Worm (Caenorhabditis elegans): ENCODE results near the gene F17C11.11.

DNA sequence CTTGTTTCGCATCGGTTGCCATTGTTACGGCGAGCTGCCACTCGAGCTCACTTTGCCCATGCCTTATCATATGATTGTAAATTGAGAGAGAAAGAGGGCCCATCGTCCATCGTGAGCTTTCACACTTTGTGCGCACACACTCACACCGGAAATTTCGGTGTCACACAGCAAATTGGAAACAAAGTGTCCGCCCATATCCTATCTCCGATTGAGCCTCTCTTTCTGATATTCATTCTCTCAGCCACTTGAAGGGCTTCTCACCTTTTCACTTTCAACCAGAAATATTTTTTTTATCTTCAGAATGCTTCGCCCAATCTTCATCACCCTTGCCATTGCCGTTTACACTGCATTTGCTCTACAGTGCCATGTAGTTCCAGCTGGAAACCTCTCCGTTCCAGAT lies 9.1 kb downstream of the F17C11.11 start, which contains the start of gene F58B4.3:
- TF ChIP-seq unc-39 (tag; optimal IDR thresholded peaks at IDR 0.05) (no peak), elt-3 (tag; optimal IDR thresholded peaks at IDR 0.05) (no peak), blmp-1 (tag; optimal IDR thresholded peaks at IDR 0.05) (no peak), pha-4 (tag; optimal IDR thresholded peaks at IDR 0.05) (no peak), nhr-237 (tag; optimal IDR thresholded peaks at IDR 0.05) (no peak), unc-62 (GFP tag; optimal IDR thresholded peaks at IDR 0.05) (no peak), mep-1 (tag; optimal IDR thresholded peaks at IDR 0.05) (no peak), flh-1 (GFP tag; optimal IDR thresholded peaks at IDR 0.05) (no peak), snpc-4 (tag; optimal IDR thresholded peaks at IDR 0.05) (no peak), nhr-28 (tag; optimal IDR thresholded peaks at IDR 0.05) (no peak), lin-13 (tag; optimal IDR thresholded peaks at IDR 0.05) (no peak), mab-5 (tag; optimal IDR thresholded peaks at IDR 0.05) (no peak)

Data from whole organism, mixed stage, embryonic.